Fruit fly (Drosophila melanogaster) whole organism, embryonic: ENCODE data around the gene Lamtor4.

Experiments
- Atf-2 ChIP-seq: fragments of 200-800 bp; sonication (Bioruptor generic); optimal IDR thresholded peaks from 2 replicates; lab custom pipeline; 2016; ENCODE audit warnings: missing biosample characterization, missing genetic modification characterization
- Bdp1 ChIP-seq: fragments of 200-800 bp; sonication (Bioruptor generic); optimal IDR thresholded peaks from 3 replicates; lab custom pipeline; 2016; ENCODE audit warnings: missing biosample characterization, missing genetic modification characterization
- C15 ChIP-seq: fragments of 200-800 bp; sonication (Bioruptor generic); IDR thresholded peaks from 3 replicates; pipeline ENCODE4 v1.3.6; 2022; ENCODE audit warnings: missing biosample characterization, missing genetic modification characterization
- CG10321 ChIP-seq: fragments of 200-800 bp; sonication (Bioruptor generic); IDR thresholded peaks from 2 replicates; pipeline ENCODE4 v1.3.6; 2022; ENCODE audit warnings: missing biosample characterization, missing genetic modification characterization
- CG11398 ChIP-seq: fragments of 200-800 bp; sonication (Bioruptor generic); optimal IDR thresholded peaks from 2 replicates; lab custom pipeline; 2016; ENCODE audit warnings: missing biosample characterization, missing genetic modification characterization
- CG11456 ChIP-seq: fragments of 200-800 bp; sonication (Bioruptor generic); IDR thresholded peaks from 3 replicates; pipeline ENCODE4 v1.3.6; 2022; ENCODE audit warnings: missing biosample characterization, missing genetic modification characterization
- CG11695 ChIP-seq: fragments of 200-800 bp; sonication (Bioruptor generic); IDR thresholded peaks from 3 replicates; pipeline ENCODE4 v1.3.6; 2022; ENCODE audit warnings: missing biosample characterization, missing genetic modification characterization
- CG12155 ChIP-seq: fragments of 200-800 bp; sonication (Bioruptor generic); optimal IDR thresholded peaks from 3 replicates; lab custom pipeline; 2016; ENCODE audit warnings: missing biosample characterization, missing genetic modification characterization
- CG13296 ChIP-seq: fragments of 200-800 bp; sonication (Bioruptor generic); optimal IDR thresholded peaks from 3 replicates; lab custom pipeline; 2018; ENCODE audit warnings: missing biosample characterization, mild to moderate bottlenecking, missing genetic modification characterization
- CG14050 ChIP-seq: fragments of 200-800 bp; sonication (Bioruptor generic); IDR thresholded peaks from 3 replicates; pipeline ENCODE4 v1.3.6; 2022; ENCODE audit warnings: missing biosample characterization, missing genetic modification characterization
- CG15011 ChIP-seq: fragments of 200-800 bp; sonication (Bioruptor generic); optimal IDR thresholded peaks from 3 replicates; lab custom pipeline; 2018; ENCODE audit warnings: missing biosample characterization, mild to moderate bottlenecking, missing genetic modification characterization
- CG1603 ChIP-seq: fragments of 200-800 bp; sonication (Bioruptor generic); optimal IDR thresholded peaks from 2 replicates; lab custom pipeline; 2019; ENCODE audit warnings: missing biosample characterization, mild to moderate bottlenecking, missing genetic modification characterization, moderate library complexity
- CG18262 ChIP-seq: fragments of 200-800 bp; optimal IDR thresholded peaks from 3 replicates; lab custom pipeline; 2019; ENCODE audit warnings: missing biosample characterization, mild to moderate bottlenecking, missing genetic modification characterization, moderate library complexity
- CG2129 ChIP-seq: fragments of 200-800 bp; sonication (Bioruptor generic); IDR thresholded peaks from 2 replicates; pipeline ENCODE4 v1.3.6; 2022; ENCODE audit warnings: missing biosample characterization, missing genetic modification characterization; ENCODE audit not compliant: partially characterized antibody
- CG32767 ChIP-seq: fragments of 200-800 bp; sonication (Bioruptor generic); IDR thresholded peaks from 2 replicates; pipeline ENCODE4 v1.3.6; 2022; ENCODE audit warnings: missing biosample characterization, missing genetic modification characterization
- CG3281 ChIP-seq: fragments of 200-800 bp; sonication (Bioruptor generic); optimal IDR thresholded peaks from 3 replicates; lab custom pipeline; 2017; ENCODE audit warnings: missing biosample characterization, mild to moderate bottlenecking, missing genetic modification characterization
- CG33213 ChIP-seq: fragments of 200-800 bp; sonication (Bioruptor generic); optimal IDR thresholded peaks from 3 replicates; lab custom pipeline; 2016; ENCODE audit warnings: missing biosample characterization, missing genetic modification characterization
- CG4282 ChIP-seq: fragments of 200-800 bp; sonication (Bioruptor generic); optimal IDR thresholded peaks from 2 replicates; lab custom pipeline; 2016; ENCODE audit warnings: missing biosample characterization, missing genetic modification characterization
- CG4328 ChIP-seq: fragments of 200-800 bp; sonication (Bioruptor generic); optimal IDR thresholded peaks from 3 replicates; lab custom pipeline; 2017; ENCODE audit warnings: missing biosample characterization, missing genetic modification reagents, missing genetic modification characterization
- CG6813 ChIP-seq: fragments of 200-800 bp; sonication (Bioruptor generic); optimal IDR thresholded peaks from 2 replicates; lab custom pipeline; 2017; ENCODE audit warnings: missing biosample characterization, missing genetic modification characterization, mild to moderate bottlenecking, moderate library complexity, missing genetic modification reagents
- CG8388 ChIP-seq: fragments of 200-800 bp; sonication (Bioruptor generic); optimal IDR thresholded peaks from 2 replicates; lab custom pipeline; 2019; ENCODE audit warnings: missing biosample characterization, mild to moderate bottlenecking, missing genetic modification characterization, moderate library complexity
- CG9817 ChIP-seq: fragments of 200-800 bp; sonication (Bioruptor generic); optimal IDR thresholded peaks from 2 replicates; lab custom pipeline; 2018; ENCODE audit warnings: missing biosample characterization, mild to moderate bottlenecking, missing genetic modification characterization, moderate library complexity
- D19B ChIP-seq: fragments of 200-800 bp; sonication (Bioruptor generic); optimal IDR thresholded peaks from 2 replicates; lab custom pipeline; 2017; ENCODE audit warnings: missing biosample characterization, mild to moderate bottlenecking, missing genetic modification characterization
- Hr39 ChIP-seq: fragments of >200 bp; optimal IDR thresholded peaks from 2 replicates; lab custom pipeline; 2017
- Lpt ChIP-seq: fragments of >200 bp; optimal IDR thresholded peaks from 2 replicates; lab custom pipeline; 2018; ENCODE audit warnings: missing biosample characterization, missing genetic modification characterization
- Mes4 ChIP-seq: fragments of 200-800 bp; sonication (Bioruptor generic); optimal IDR thresholded peaks from 2 replicates; lab custom pipeline; 2016; ENCODE audit warnings: missing biosample characterization, missing genetic modification characterization
- Oli ChIP-seq: fragments of 200-800 bp; sonication (Bioruptor generic); optimal IDR thresholded peaks from 2 replicates; lab custom pipeline; 2018; ENCODE audit warnings: missing biosample characterization, mild to moderate bottlenecking, missing genetic modification characterization, moderate library complexity
- Rfx ChIP-seq: fragments of 200-800 bp; sonication (Bioruptor generic); IDR thresholded peaks from 2 replicates; pipeline ENCODE4 v1.3.6; 2022; ENCODE audit warnings: missing biosample characterization, missing genetic modification characterization
- Vsx1 ChIP-seq: fragments of 200-800 bp; sonication (Bioruptor generic); optimal IDR thresholded peaks from 2 replicates; lab custom pipeline; 2017; ENCODE audit warnings: missing biosample characterization, mild to moderate bottlenecking, missing genetic modification characterization, missing genetic modification reagents
- ara ChIP-seq: fragments of 200-800 bp; sonication (Bioruptor generic); IDR thresholded peaks from 2 replicates; pipeline ENCODE4 v1.3.6; 2022; ENCODE audit warnings: missing biosample characterization, missing genetic modification characterization
- caup ChIP-seq: fragments of 200-800 bp; sonication (Bioruptor generic); optimal IDR thresholded peaks from 3 replicates; lab custom pipeline; 2017; ENCODE audit warnings: missing biosample characterization, mild to moderate bottlenecking, missing genetic modification characterization, moderate library complexity; ENCODE audit not compliant: severe bottlenecking
- cg ChIP-seq: fragments of 200-800 bp; sonication (Bioruptor generic); optimal IDR thresholded peaks from 3 replicates; lab custom pipeline; 2019; ENCODE audit warnings: missing biosample characterization, mild to moderate bottlenecking, missing genetic modification characterization, moderate library complexity
- crp ChIP-seq, 2 experiments: fragments of 200-800 bp; sonication (Bioruptor generic); optimal IDR thresholded peaks; 2 replicates in 1 of 2; 3 replicates in 1 of 2; lab custom pipeline; 2017; ENCODE audit warnings: missing biosample characterization in 2 of 2, missing genetic modification characterization in 2 of 2, mild to moderate bottlenecking in 1 of 2, moderate library complexity in 1 of 2
- danr ChIP-seq: fragments of 200-800 bp; sonication (Bioruptor generic); IDR thresholded peaks from 2 replicates; pipeline ENCODE4 v1.3.6; 2022; ENCODE audit warnings: missing biosample characterization, missing genetic modification characterization
- dpn ChIP-seq, 2 experiments: fragments of 200-800 bp; sonication (Bioruptor generic); optimal IDR thresholded peaks; 3 replicates each; lab custom pipeline; 2016; ENCODE audit warnings: missing biosample characterization in 2 of 2, missing genetic modification characterization in 2 of 2
- gcm2 ChIP-seq: fragments of 200-800 bp; sonication (Bioruptor generic); optimal IDR thresholded peaks from 2 replicates; lab custom pipeline; 2016; ENCODE audit warnings: missing biosample characterization, missing genetic modification characterization
- insv ChIP-seq, 2 experiments: fragments of 200-800 bp; sonication (Bioruptor generic); optimal IDR thresholded peaks; 3 replicates each; lab custom pipeline; 2016 to 2018; ENCODE audit warnings: missing biosample characterization in 2 of 2, missing genetic modification characterization in 2 of 2
- lmd ChIP-seq: fragments of 200-800 bp; sonication (Bioruptor generic); IDR thresholded peaks from 2 replicates; pipeline ENCODE4 v1.3.6; 2022; ENCODE audit warnings: missing biosample characterization, missing genetic modification characterization
- nerfin-1 ChIP-seq: fragments of 200-800 bp; sonication (Bioruptor generic); optimal IDR thresholded peaks from 3 replicates; lab custom pipeline; 2019; ENCODE audit warnings: missing biosample characterization, mild to moderate bottlenecking, missing genetic modification characterization, moderate library complexity
- nmo ChIP-seq: fragments of 200-800 bp; sonication (Bioruptor generic); optimal IDR thresholded peaks from 2 replicates; lab custom pipeline; 2018; ENCODE audit warnings: missing biosample characterization, mild to moderate bottlenecking, missing genetic modification characterization, moderate library complexity
- nom ChIP-seq: fragments of 200-800 bp; sonication (Bioruptor generic); optimal IDR thresholded peaks from 2 replicates; lab custom pipeline; 2017; ENCODE audit warnings: missing biosample characterization, missing genetic modification characterization, mild to moderate bottlenecking, moderate library complexity, missing genetic modification reagents
- oc ChIP-seq: fragments of 200-800 bp; sonication (Bioruptor generic); optimal IDR thresholded peaks from 2 replicates; lab custom pipeline; 2018; ENCODE audit warnings: missing biosample characterization, mild to moderate bottlenecking, missing genetic modification characterization, moderate library complexity
- otp ChIP-seq: fragments of 200-800 bp; sonication (Bioruptor generic); IDR thresholded peaks from 3 replicates; pipeline ENCODE4, ENCODE4 v1.3.6; 2022; ENCODE audit warnings: missing biosample characterization, missing genetic modification characterization
- phol ChIP-seq: fragments of 200-800 bp; sonication (Bioruptor generic); optimal IDR thresholded peaks from 3 replicates; lab custom pipeline; 2018; ENCODE audit warnings: missing biosample characterization, mild to moderate bottlenecking, missing genetic modification characterization, moderate library complexity
- pnt ChIP-seq: fragments of 200-800 bp; sonication (Bioruptor generic); optimal IDR thresholded peaks from 3 replicates; lab custom pipeline; 2016; ENCODE audit warnings: missing biosample characterization, missing genetic modification characterization
- sens ChIP-seq: fragments of 200-800 bp; sonication (Bioruptor generic); peaks from one replicate; lab custom pipeline; 2016; ENCODE audit warnings: missing biosample characterization, missing genetic modification characterization
- unc-4 ChIP-seq: fragments of 200-800 bp; sonication (Bioruptor generic); IDR thresholded peaks from 2 replicates; pipeline ENCODE4 v1.3.6; 2022; ENCODE audit warnings: missing biosample characterization, missing genetic modification characterization; ENCODE audit not compliant: partially characterized antibody
- wor ChIP-seq: fragments of 200-800 bp; sonication (Bioruptor generic); IDR thresholded peaks from 2 replicates; pipeline ENCODE4 v1.3.6; 2022; ENCODE audit warnings: missing biosample characterization, missing genetic modification characterization
- zen ChIP-seq: fragments of 200-800 bp; sonication (Bioruptor generic); optimal IDR thresholded peaks from 3 replicates; lab custom pipeline; 2018; ENCODE audit warnings: missing biosample characterization, mild to moderate bottlenecking, missing genetic modification characterization, moderate library complexity
- zen2 ChIP-seq: fragments of 200-800 bp; sonication (Bioruptor generic); IDR thresholded peaks from 3 replicates; pipeline ENCODE4 v1.3.6; 2022; ENCODE audit warnings: missing biosample characterization, missing genetic modification characterization; ENCODE audit not compliant: partially characterized antibody

Gene Lamtor4

dm6 chr3L:3935567-3936207, 39.0 kb downstream of the Lamtor4 start, which contains the start of gene Eip63F-1 (continued):
- TF ChIP-seq nmo (GFP tag; lab: Kevin White, UChicago), result peak; percentile 80
- TF ChIP-seq C15 (GFP tag; lab: Robert Waterston, UW), result no peak
- peak; percentile 17 for TF ChIP-seq Vsx1 (GFP tag; lab: Kevin White, UChicago)
- no peak for TF ChIP-seq gcm2 (GFP tag; lab: Kevin White, UChicago)
- TF ChIP-seq CG10321 (GFP tag; lab: Robert Waterston, UW), result no peak
- no peak for TF ChIP-seq crp (GFP tag; optimal IDR thresholded peaks at IDR 0.05; lab: Kevin White, UChicago)
- peak; percentile 15 for TF ChIP-seq CG4328 (GFP tag; lab: Kevin White, UChicago)
- TF ChIP-seq nom (GFP tag; lab: Kevin White, UChicago), result no peak
- peak; percentile 50 for TF ChIP-seq CG9817
- TF ChIP-seq wor, result peak; percentile 38; the same call in 1 of the 2 replicates
- no peak for TF ChIP-seq Mes4 (GFP tag; lab: Kevin White, UChicago)
- no peak for TF ChIP-seq Lpt (GFP tag; lab: Kevin White, UChicago)
- TF ChIP-seq otp, result no peak
- peak; percentile 54; the same call in 2 of the 3 replicates for TF ChIP-seq CG14050
- no peak for TF ChIP-seq Hr39
- peak; percentile 29 for TF ChIP-seq sens (GFP tag; lab: Kevin White, UChicago)
- peak; percentile 59 for TF ChIP-seq CG1603
- TF ChIP-seq Atf-2 (GFP tag; lab: Kevin White, UChicago), result no peak
- peak; percentile 49 for TF ChIP-seq CG12155 (GFP tag; lab: Kevin White, UChicago)
- peak in 1 of 2 experiments; percentile 62 for TF ChIP-seq dpn (GFP tag; optimal IDR thresholded peaks at IDR 0.05; lab: Kevin White, UChicago)
- TF ChIP-seq oc (tag; lab: Kevin White, UChicago), result no peak
- no peak for TF ChIP-seq CG4282
- TF ChIP-seq nerfin-1 (tag; lab: Kevin White, UChicago), result peak; percentile 56
- TF ChIP-seq ara (GFP tag; lab: Robert Waterston, UW), result no peak
- peak; percentile 78 for TF ChIP-seq phol
- TF ChIP-seq D19B (GFP tag; lab: Kevin White, UChicago), result peak; percentile 38
- peak; percentile 68 for TF ChIP-seq Rfx (GFP tag; lab: Robert Waterston, UW)
- no peak for TF ChIP-seq insv (GFP tag; optimal IDR thresholded peaks at IDR 0.05; lab: Kevin White, UChicago)
- TF ChIP-seq CG8388 (GFP tag; lab: Kevin White, UChicago), result peak; percentile 45
- peak; percentile 82 for TF ChIP-seq CG3281 (GFP tag; lab: Kevin White, UChicago)
- no peak for TF ChIP-seq CG2129
- peak; percentile 36 for TF ChIP-seq caup (GFP tag; lab: Kevin White, UChicago)
- no peak for TF ChIP-seq cg (GFP tag; lab: Kevin White, UChicago)
- TF ChIP-seq CG6813 (GFP tag; lab: Kevin White, UChicago), result no peak
- peak; percentile 69 for TF ChIP-seq CG18262 (tag; lab: Kevin White, UChicago)
- TF ChIP-seq CG15011, result peak; percentile 63
- TF ChIP-seq Bdp1 (GFP tag; lab: Kevin White, UChicago), result no peak
- TF ChIP-seq unc-4 (GFP tag; lab: Robert Waterston, UW), result no peak
- peak; percentile 41; the same call in 1 of the 2 replicates for TF ChIP-seq danr (GFP tag; lab: Robert Waterston, UW)
- TF ChIP-seq CG13296 (GFP tag; lab: Kevin White, UChicago), result peak; percentile 70
- TF ChIP-seq CG32767, result peak; percentile 24; the same call in 1 of the 2 replicates
- TF ChIP-seq CG11398 (GFP tag; lab: Kevin White, UChicago), result no peak
- no peak for TF ChIP-seq CG11456 (GFP tag; lab: Robert Waterston, UW)
- peak; percentile 40; the same call in 2 of the 3 replicates for TF ChIP-seq CG11695
- TF ChIP-seq Oli, result peak; percentile 78
- TF ChIP-seq CG33213 (GFP tag; lab: Kevin White, UChicago), result no peak
- peak; percentile 72 for TF ChIP-seq lmd (GFP tag; lab: Robert Waterston, UW)
- TF ChIP-seq zen (tag; lab: Kevin White, UChicago), result peak; percentile 32
- no peak for TF ChIP-seq pnt (GFP tag; lab: Kevin White, UChicago)
- TF ChIP-seq zen2 (GFP tag; lab: Robert Waterston, UW), result no peak
